Worm (Caenorhabditis elegans) whole organism, L4 larva: Measurements from ENCODE around the gene F26F4.5.

Experiments used
- ZK546.5 ChIP-seq, 2 experiments: sonication (generic microtip); optimal IDR thresholded peaks; 2 replicates each; lab custom pipeline; 2017; ENCODE audit warnings: missing biosample characterization in 2 of 2, missing genetic modification characterization in 2 of 2
- ama-1 ChIP-seq: fragments of 150-350 bp; optimal IDR thresholded peaks from 2 replicates; lab custom pipeline; 2014; ENCODE audit warnings: inconsistent platforms, mixed read lengths
- egl-27 ChIP-seq: sonication (generic microtip); optimal IDR thresholded peaks from 3 replicates; lab custom pipeline; 2017; ENCODE audit warnings: missing biosample characterization, missing genetic modification reagents, missing genetic modification characterization
- egl-43 ChIP-seq: fragments of 200-800 bp; sonication (Bioruptor generic); IDR thresholded peaks from 2 replicates; pipeline ENCODE4 v1.3.6; 2022; ENCODE audit warnings: missing genetic modification reagents, missing genetic modification characterization, missing compliant biosample characterization
- nhr-28 ChIP-seq: fragments of 150-350 bp; optimal IDR thresholded peaks from 2 replicates; lab custom pipeline; 2014; ENCODE audit warnings: missing biosample characterization, missing genetic modification characterization

- TF ChIP-seq egl-27 = no peak
- no peak for TF ChIP-seq ama-1 (lab: Kevin White, UChicago)
- TF ChIP-seq egl-43 (GFP tag; lab: Robert Waterston, UW) = no peak
- no peak for TF ChIP-seq ZK546.5 (tag; optimal IDR thresholded peaks at IDR 0.05; lab: Kevin White, UChicago)
- TF ChIP-seq nhr-28 (tag; lab: Kevin White, UChicago) = no peak
Measured at ce11 chrIII:4893540-4893939, 2.5 kb upstream of the F26F4.5 start, which contains the start of gene F26F4.6.
